Worm (Caenorhabditis elegans): ENCODE results near the gene H40L08.9.

DNA sequence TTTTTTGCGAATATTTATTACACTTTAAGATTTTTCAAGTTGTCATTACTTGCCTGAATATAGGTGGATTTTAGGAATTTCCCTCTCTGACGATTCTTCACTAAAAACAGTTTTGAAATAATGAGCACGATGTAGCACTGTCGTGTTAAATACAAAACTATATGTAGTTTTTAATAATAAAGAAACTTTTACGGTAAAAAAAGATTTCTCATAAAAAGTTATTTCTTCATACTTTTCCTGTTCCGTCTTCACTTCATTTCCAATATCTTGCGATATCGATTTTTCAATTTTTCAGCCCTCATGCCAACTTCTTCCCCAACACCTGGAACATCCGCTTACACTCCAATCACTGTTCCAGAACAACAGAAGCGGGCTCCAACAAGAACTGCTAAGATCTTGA lies 23.9 kb downstream of the H40L08.9 start, which contains the start of gene H03G16.6:
- TF ChIP-seq die-1 (tag; optimal IDR thresholded peaks at IDR 0.05), result no peak
- TF ChIP-seq cebp-2 (GFP tag; IDR thresholded peaks at IDR 0.05), result no peak
- no peak for TF ChIP-seq nfya-1 (tag; optimal IDR thresholded peaks at IDR 0.05; ENCODE audit: borderline replicate concordance, insufficient read depth)
- TF ChIP-seq efl-1 (GFP tag; optimal IDR thresholded peaks at IDR 0.05), result no peak
- no peak for TF ChIP-seq fkh-3 (tag; optimal IDR thresholded peaks at IDR 0.05)
- no peak for TF ChIP-seq ceh-100 (GFP tag; IDR thresholded peaks at IDR 0.05)
- no peak for TF ChIP-seq F10E7.11 (tag; optimal IDR thresholded peaks at IDR 0.05)
- TF ChIP-seq sptf-2 (GFP tag; optimal IDR thresholded peaks at IDR 0.05), result no peak
- no peak for TF ChIP-seq F39B2.1 (GFP tag; IDR thresholded peaks at IDR 0.05)

Measured in whole organism, young adult.